Fruit fly (Drosophila melanogaster): Measurements from ENCODE around the gene Sap130.

dm6 chr3L:12842532-12842931 lies 36.8 kb downstream of the Sap130 start:
- no peak for TF ChIP-seq gl (tag; optimal IDR thresholded peaks at IDR 0.05)
- TF ChIP-seq EcR (GFP tag; optimal IDR thresholded peaks at IDR 0.05), result no peak
- no peak for TF ChIP-seq CG4496 (GFP tag; IDR thresholded peaks at IDR 0.05)
- TF ChIP-seq CG10348 (GFP tag; IDR thresholded peaks at IDR 0.05), result no peak
- TF ChIP-seq fd96Ca (GFP tag; IDR thresholded peaks at IDR 0.05), result no peak
- no peak for TF ChIP-seq CG15710 (tag; optimal IDR thresholded peaks at IDR 0.05)
- TF ChIP-seq Pif1B (GFP tag; optimal IDR thresholded peaks at IDR 0.05), result no peak

Measured in whole organism, pupa.